Worm (Caenorhabditis elegans) whole organism, early embryonic: ENCODE measurements around the gene lmtr-5.

ENCODE experiments used
- B0310.2 ChIP-seq: sonication (generic microtip); optimal IDR thresholded peaks from 2 replicates; lab custom pipeline; 2016; ENCODE audit warnings: mild to moderate bottlenecking, missing genetic modification characterization, missing compliant biosample characterization
- F13C5.2 ChIP-seq: sonication (generic microtip); optimal IDR thresholded peaks from 2 replicates; lab custom pipeline; 2017; ENCODE audit warnings: mild to moderate bottlenecking, missing genetic modification characterization, inconsistent platforms, missing compliant biosample characterization
- aly-1 ChIP-seq: sonication (generic microtip); optimal IDR thresholded peaks from 2 replicates; lab custom pipeline; 2016; ENCODE audit warnings: missing genetic modification characterization, missing compliant biosample characterization
- ama-1 ChIP-seq: fragments of 150-350 bp; optimal IDR thresholded peaks from 2 replicates; lab custom pipeline; 2014
- ceh-13 ChIP-seq: fragments of 200-800 bp; sonication (Bioruptor generic); optimal IDR thresholded peaks from 2 replicates; lab custom pipeline; 2018; ENCODE audit warnings: mild to moderate bottlenecking, missing genetic modification characterization, missing compliant biosample characterization
- ceh-36 ChIP-seq: sonication (generic microtip); optimal IDR thresholded peaks from 2 replicates; lab custom pipeline; 2016; ENCODE audit warnings: missing genetic modification characterization, inconsistent platforms, missing compliant biosample characterization
- ets-7 ChIP-seq: sonication (generic microtip); optimal IDR thresholded peaks from 2 replicates; lab custom pipeline; 2016; ENCODE audit warnings: missing genotype, missing genetic modification characterization, missing compliant biosample characterization
- flt-1 ChIP-seq: fragments of 200-800 bp; sonication (Bioruptor generic); IDR thresholded peaks from 2 replicates; pipeline ENCODE4 v1.3.6; 2022; ENCODE audit warnings: missing genetic modification characterization, missing compliant biosample characterization
- hmbx-1 ChIP-seq: sonication (generic microtip); optimal IDR thresholded peaks from 2 replicates; lab custom pipeline; 2016; ENCODE audit warnings: mild to moderate bottlenecking, missing genetic modification characterization, missing compliant biosample characterization
- hmg-4 ChIP-seq: fragments of 200-800 bp; sonication (Bioruptor generic); optimal IDR thresholded peaks from 2 replicates; lab custom pipeline; 2018; ENCODE audit warnings: mild to moderate bottlenecking, missing genetic modification characterization, missing compliant biosample characterization
- hnd-1 ChIP-seq: sonication (generic microtip); optimal IDR thresholded peaks from 2 replicates; lab custom pipeline; 2016; ENCODE audit warnings: missing genetic modification characterization, missing compliant biosample characterization
- pes-1 ChIP-seq: fragments of 200-800 bp; sonication (Bioruptor generic); IDR thresholded peaks from 2 replicates; pipeline ENCODE4 v1.3.6; 2022; ENCODE audit warnings: missing genetic modification reagents, missing genetic modification characterization, missing compliant biosample characterization
- scrt-1 ChIP-seq: fragments of 200-800 bp; sonication (Bioruptor generic); IDR thresholded peaks from 2 replicates; pipeline ENCODE4 v1.3.6; 2022; ENCODE audit warnings: missing genetic modification characterization, missing compliant biosample characterization
- sea-1 ChIP-seq: fragments of 200-800 bp; sonication (Bioruptor generic); conservative IDR thresholded peaks from 2 replicates; pipeline ENCODE4 v1.3.6; 2022; ENCODE audit warnings: missing genetic modification characterization, missing compliant biosample characterization
- tbx-11 ChIP-seq: fragments of 200-800 bp; sonication (Bioruptor generic); IDR thresholded peaks from 2 replicates; pipeline ENCODE4 v1.3.6; 2022; ENCODE audit warnings: missing genetic modification characterization, missing compliant biosample characterization
- tbx-37 ChIP-seq: fragments of 200-800 bp; sonication (Bioruptor generic); conservative IDR thresholded peaks from 2 replicates; pipeline ENCODE4 v1.3.6; 2022; ENCODE audit warnings: missing genetic modification reagents, missing genetic modification characterization, missing compliant biosample characterization
- tra-4 ChIP-seq: sonication (generic microtip); optimal IDR thresholded peaks from 2 replicates; lab custom pipeline; 2017; ENCODE audit warnings: missing genetic modification characterization, missing compliant biosample characterization

Gene lmtr-5

ce11 chrIII:3152848-3153247 is 30.6 kb upstream of the lmtr-5 start, which contains the start of gene C44B11.6:
Gene C44B11.6 (plus strand): TSS chrIII:3153148.
- TF ChIP-seq F13C5.2 (tag; lab: Kevin White, UChicago) = no peak
- no peak for TF ChIP-seq B0310.2
- TF ChIP-seq sea-1 (GFP tag; lab: Robert Waterston, UW) = no peak
- no peak for TF ChIP-seq tbx-11 (GFP tag; lab: Robert Waterston, UW)
- no peak for TF ChIP-seq ets-7 (tag; lab: Kevin White, UChicago)
- TF ChIP-seq hmg-4 (GFP tag; lab: Kevin White, UChicago) = no peak
- TF ChIP-seq hmbx-1 = no peak
- TF ChIP-seq tbx-37 (GFP tag; lab: Robert Waterston, UW) = no peak
- TF ChIP-seq ceh-36 = no peak
- no peak for TF ChIP-seq ama-1
- TF ChIP-seq ceh-13 (GFP tag; lab: Kevin White, UChicago) = no peak
- TF ChIP-seq pes-1 (GFP tag; lab: Robert Waterston, UW) = no peak
- no peak for TF ChIP-seq scrt-1 (GFP tag; lab: Robert Waterston, UW)

ce11 chrIII:3154968-3155367 is 28.5 kb upstream of the lmtr-5 start, which contains the start of gene C44B11.1:
Gene C44B11.1 (plus strand): TSS chrIII:3155268.
- TF ChIP-seq B0310.2 (no peak), hnd-1 (tag; lab: Kevin White, UChicago) (no peak)

DNA sequence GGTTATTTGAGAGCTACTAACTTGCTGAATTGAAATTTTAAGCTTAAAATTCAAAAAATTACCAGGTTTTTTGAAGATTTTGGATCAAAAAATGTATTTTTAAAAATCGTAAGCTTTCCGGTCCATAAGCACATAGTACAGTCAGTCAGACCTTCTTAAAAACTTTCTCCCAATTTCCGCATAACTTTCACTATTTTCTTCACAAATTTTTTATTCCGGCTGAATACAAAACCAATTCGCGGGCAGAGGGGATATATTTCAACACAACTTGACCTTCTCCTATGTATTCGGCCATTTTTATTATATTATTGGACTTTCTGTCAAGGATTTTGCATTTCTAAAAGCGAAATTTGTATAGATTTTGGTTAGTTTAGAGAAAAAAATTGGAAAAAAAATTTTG is 23.0 kb upstream of the lmtr-5 start:
- TF ChIP-seq F13C5.2 (tag; lab: Kevin White, UChicago) = no peak
- no peak for TF ChIP-seq hmg-4 (GFP tag; lab: Kevin White, UChicago)
- TF ChIP-seq ceh-36 = no peak
- TF ChIP-seq tra-4 (tag; lab: Kevin White, UChicago) = no peak
- TF ChIP-seq pes-1 (GFP tag; lab: Robert Waterston, UW) = no peak
- TF ChIP-seq hmbx-1 = no peak
- no peak for TF ChIP-seq scrt-1 (GFP tag; lab: Robert Waterston, UW)
- TF ChIP-seq ceh-13 (GFP tag; lab: Kevin White, UChicago) = no peak

ce11 chrIII:3161600-3161999 is 21.9 kb upstream of the lmtr-5 start:
- TF ChIP-seq flt-1 (GFP tag; lab: Robert Waterston, UW) (no peak), hmbx-1 (no peak), aly-1 (no peak), tbx-37 (GFP tag; lab: Robert Waterston, UW) (no peak), hnd-1 (tag; lab: Kevin White, UChicago) (no peak), ama-1 (no peak), ceh-36 (no peak), F13C5.2 (tag; lab: Kevin White, UChicago) (no peak), ceh-13 (GFP tag; lab: Kevin White, UChicago) (no peak), sea-1 (GFP tag; lab: Robert Waterston, UW) (no peak), B0310.2 (no peak), pes-1 (GFP tag; lab: Robert Waterston, UW) (no peak), tbx-11 (GFP tag; lab: Robert Waterston, UW) (no peak), hmg-4 (GFP tag; lab: Kevin White, UChicago) (no peak)

DNA sequence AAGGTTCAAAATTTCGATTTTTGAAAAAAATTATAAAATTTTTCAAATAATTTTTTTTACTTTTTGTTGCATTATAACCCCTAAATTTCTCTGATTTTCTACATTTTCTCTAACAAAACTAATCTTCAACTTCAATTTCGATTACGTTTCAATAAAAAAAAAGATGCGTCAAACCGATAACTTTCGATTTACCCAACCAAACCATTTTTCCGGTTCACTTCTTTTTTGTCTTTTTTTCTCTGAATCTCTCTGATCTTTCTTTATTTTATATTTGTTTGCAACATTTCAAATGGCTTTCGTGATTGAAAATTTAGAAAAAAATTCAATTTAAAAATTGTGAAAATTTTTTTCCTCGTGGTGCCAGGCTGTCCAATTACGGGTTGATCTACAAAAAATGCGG is 20.0 kb upstream of the lmtr-5 start:
- no peak for TF ChIP-seq hmg-4 (GFP tag; lab: Kevin White, UChicago)
- no peak for TF ChIP-seq scrt-1 (GFP tag; lab: Robert Waterston, UW)
- no peak for TF ChIP-seq ama-1
- no peak for TF ChIP-seq aly-1
- no peak for TF ChIP-seq F13C5.2 (tag; lab: Kevin White, UChicago)
- TF ChIP-seq ets-7 (tag; lab: Kevin White, UChicago) = no peak
- TF ChIP-seq pes-1 (GFP tag; lab: Robert Waterston, UW) = no peak
- no peak for TF ChIP-seq flt-1 (GFP tag; lab: Robert Waterston, UW)
- TF ChIP-seq sea-1 (GFP tag; lab: Robert Waterston, UW) = no peak
- no peak for TF ChIP-seq hmbx-1
- TF ChIP-seq ceh-13 (GFP tag; lab: Kevin White, UChicago) = no peak
- no peak for TF ChIP-seq B0310.2
- no peak for TF ChIP-seq tra-4 (tag; lab: Kevin White, UChicago)
- TF ChIP-seq hnd-1 (tag; lab: Kevin White, UChicago) = no peak
- TF ChIP-seq tbx-37 (GFP tag; lab: Robert Waterston, UW) = no peak

ce11 chrIII:3165309-3165708 is 18.2 kb upstream of the lmtr-5 start, which contains the start of gene R148.5:
Gene R148.5 (plus strand): TSS chrIII:3165639.
- TF ChIP-seq flt-1 (GFP tag; lab: Robert Waterston, UW) = no peak
- TF ChIP-seq F13C5.2 (tag; lab: Kevin White, UChicago) = no peak
- TF ChIP-seq hnd-1 (tag; lab: Kevin White, UChicago) = no peak

DNA sequence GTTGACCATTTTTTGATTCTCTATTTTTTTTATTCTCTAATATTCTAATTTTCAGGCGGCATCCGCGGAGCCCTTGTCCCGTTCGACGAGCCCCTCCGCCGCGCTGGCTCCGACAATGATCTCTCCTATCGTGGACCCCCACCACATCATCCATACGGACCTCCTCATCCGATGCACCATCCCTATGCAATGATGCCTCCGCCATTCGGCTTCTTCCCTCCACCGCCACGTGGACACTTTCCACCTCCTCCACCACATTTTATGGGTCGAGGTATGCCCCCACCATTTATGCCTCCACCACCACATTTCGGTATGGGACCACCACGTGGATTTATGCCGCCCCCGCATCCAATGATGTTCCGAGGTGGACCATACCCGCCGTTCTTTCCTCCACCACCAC is 14.2 kb upstream of the lmtr-5 start:
- TF ChIP-seq flt-1 (GFP tag; lab: Robert Waterston, UW) (no peak), ceh-13 (GFP tag; lab: Kevin White, UChicago) (no peak), F13C5.2 (tag; lab: Kevin White, UChicago) (no peak), hmg-4 (GFP tag; lab: Kevin White, UChicago) (no peak), hmbx-1 (no peak), sea-1 (GFP tag; lab: Robert Waterston, UW) (no peak), ama-1 (no peak), pes-1 (GFP tag; lab: Robert Waterston, UW) (no peak), ets-7 (tag; lab: Kevin White, UChicago) (no peak)

- no peak for TF ChIP-seq sea-1 (GFP tag; lab: Robert Waterston, UW)
- no peak for TF ChIP-seq F13C5.2 (tag; lab: Kevin White, UChicago)
- no peak for TF ChIP-seq tbx-37 (GFP tag; lab: Robert Waterston, UW)
- TF ChIP-seq ceh-36 = no peak
- TF ChIP-seq tra-4 (tag; lab: Kevin White, UChicago) = no peak
- TF ChIP-seq tbx-11 (GFP tag; lab: Robert Waterston, UW) = no peak
Observed at ce11 chrIII:3170538-3170937, 12.9 kb upstream of the lmtr-5 start.
